Worm (Caenorhabditis elegans) whole organism, young adult: ENCODE results near the gene irk-3.

Experiments used
- B0019.2 ChIP-seq: fragments of 200-800 bp; sonication (Bioruptor generic); conservative IDR thresholded peaks from 2 replicates; pipeline ENCODE4 v1.3.6; 2022; ENCODE audit warnings: missing genetic modification reagents, missing genetic modification characterization, missing compliant biosample characterization
- B0035.1 ChIP-seq: sonication (generic microtip); optimal IDR thresholded peaks from 2 replicates; lab custom pipeline; 2016; ENCODE audit warnings: missing genetic modification characterization, mild to moderate bottlenecking, missing compliant biosample characterization, missing genotype, missing genetic modification reagents
- C06A6.2 ChIP-seq: fragments of 200-800 bp; sonication (Bioruptor generic); conservative IDR thresholded peaks from 2 replicates; pipeline ENCODE4 v1.3.6; 2022; ENCODE audit warnings: missing genetic modification characterization, missing compliant biosample characterization
- C17E4.6 ChIP-seq: fragments of 200-800 bp; sonication (Bioruptor generic); IDR thresholded peaks from 2 replicates; pipeline ENCODE4 v1.3.6; 2022; ENCODE audit warnings: missing genetic modification reagents, missing genetic modification characterization, missing compliant biosample characterization
- F23B12.7 ChIP-seq: sonication (generic microtip); optimal IDR thresholded peaks from 2 replicates; lab custom pipeline; 2017; ENCODE audit warnings: missing genetic modification characterization, mild to moderate bottlenecking, missing compliant biosample characterization, antibody characterized with exemption, moderate library complexity; ENCODE audit not compliant: insufficient read depth
- F55B11.4 ChIP-seq: sonication (generic microtip); optimal IDR thresholded peaks from 2 replicates; lab custom pipeline; 2016; ENCODE audit warnings: missing compliant biosample characterization, missing genetic modification characterization, borderline replicate concordance; ENCODE audit not compliant: insufficient read depth
- T07F8.4 ChIP-seq: sonication (generic microtip); optimal IDR thresholded peaks from 2 replicates; lab custom pipeline; 2016; ENCODE audit warnings: mild to moderate bottlenecking, missing genetic modification characterization, moderate library complexity, missing compliant biosample characterization
- Y56A3A.18 ChIP-seq: fragments of 200-800 bp; sonication (Bioruptor generic); IDR thresholded peaks from 2 replicates; pipeline ENCODE4 v1.3.6; 2022; ENCODE audit warnings: missing genetic modification reagents, missing genetic modification characterization, missing compliant biosample characterization
- aptf-2 ChIP-seq: fragments of 200-800 bp; sonication (Bioruptor generic); conservative IDR thresholded peaks from 2 replicates; pipeline ENCODE4 v1.3.6; 2022; ENCODE audit warnings: missing genetic modification reagents, missing genetic modification characterization, missing compliant biosample characterization
- attf-6 ChIP-seq: fragments of 200-800 bp; sonication (Bioruptor generic); IDR thresholded peaks from 2 replicates; pipeline ENCODE4 v1.3.6; 2022; ENCODE audit warnings: missing genetic modification reagents, missing genetic modification characterization, missing compliant biosample characterization
- ccch-3 ChIP-seq: fragments of 200-800 bp; sonication (Bioruptor generic); optimal IDR thresholded peaks from 2 replicates; lab custom pipeline; 2018; ENCODE audit warnings: mild to moderate bottlenecking, missing genetic modification characterization, missing compliant biosample characterization
- ceh-40 ChIP-seq: fragments of 200-800 bp; sonication (Bioruptor generic); IDR thresholded peaks from 2 replicates; pipeline ENCODE4 v1.3.6; 2022; ENCODE audit warnings: missing genetic modification characterization, missing compliant biosample characterization
- ceh-58 ChIP-seq: fragments of 200-800 bp; sonication (Bioruptor generic); IDR thresholded peaks from 2 replicates; pipeline ENCODE4 v1.3.6; 2022; ENCODE audit warnings: missing genetic modification characterization, missing compliant biosample characterization
- ceh-79 ChIP-seq: sonication (generic microtip); optimal IDR thresholded peaks from 2 replicates; lab custom pipeline; 2017; ENCODE audit warnings: mild to moderate bottlenecking, missing genetic modification characterization, missing compliant biosample characterization
- die-1 ChIP-seq: sonication (generic microtip); optimal IDR thresholded peaks from 2 replicates; lab custom pipeline; 2016; ENCODE audit warnings: missing genotype, mild to moderate bottlenecking, missing genetic modification characterization, missing compliant biosample characterization
- dox-1 ChIP-seq: fragments of 200-800 bp; sonication (Bioruptor generic); IDR thresholded peaks from 2 replicates; pipeline ENCODE4 v1.3.6; 2022; ENCODE audit warnings: missing genetic modification reagents, missing genetic modification characterization, missing compliant biosample characterization
- egrh-3 ChIP-seq: fragments of 200-800 bp; sonication (Bioruptor generic); IDR thresholded peaks from 2 replicates; pipeline ENCODE4 v1.3.6; 2022; ENCODE audit warnings: missing genetic modification reagents, missing genetic modification characterization, missing compliant biosample characterization
- gei-17 ChIP-seq: fragments of 200-800 bp; sonication (Bioruptor generic); optimal IDR thresholded peaks from 2 replicates; lab custom pipeline; 2018; ENCODE audit warnings: mild to moderate bottlenecking, missing genetic modification characterization, missing compliant biosample characterization
- hlh-26 ChIP-seq: fragments of 200-800 bp; sonication (Bioruptor generic); conservative IDR thresholded peaks from 2 replicates; pipeline ENCODE4 v1.3.6; 2022; ENCODE audit warnings: missing genetic modification reagents, missing genetic modification characterization, missing compliant biosample characterization
- hrde-1 ChIP-seq: sonication (generic microtip); optimal IDR thresholded peaks from 2 replicates; lab custom pipeline; 2016; ENCODE audit warnings: missing genetic modification characterization, mild to moderate bottlenecking, missing compliant biosample characterization, moderate library complexity, missing genotype, missing genetic modification reagents, borderline replicate concordance
- lag-1 ChIP-seq: fragments of 200-800 bp; sonication (Bioruptor generic); IDR thresholded peaks from 2 replicates; pipeline ENCODE4 v1.3.6; 2022; ENCODE audit warnings: missing genetic modification reagents, missing genetic modification characterization, missing compliant biosample characterization
- lin-35 ChIP-seq, 3 experiments: fragments of 150-350 bp in 2 of 3; sonication (generic microtip) in 1 of 3; optimal IDR thresholded peaks; 2 replicates each; lab custom pipeline; 2014 to 2018; ENCODE audit warnings: missing biosample characterization in 3 of 3, missing genetic modification characterization in 3 of 3, missing genetic modification reagents in 3 of 3
- madf-3 ChIP-seq: fragments of 200-800 bp; sonication (Bioruptor generic); IDR thresholded peaks from 2 replicates; pipeline ENCODE4 v1.3.6; 2022; ENCODE audit warnings: missing genetic modification reagents, missing genetic modification characterization, missing compliant biosample characterization
- madf-6 ChIP-seq: fragments of 200-800 bp; sonication (Bioruptor generic); IDR thresholded peaks from 2 replicates; pipeline ENCODE4 v1.3.6; 2022; ENCODE audit warnings: missing genetic modification reagents, missing genetic modification characterization, missing compliant biosample characterization
- madf-8 ChIP-seq: fragments of 200-800 bp; sonication (Bioruptor generic); conservative IDR thresholded peaks from 2 replicates; pipeline ENCODE4 v1.3.6; 2022; ENCODE audit warnings: missing genetic modification reagents, missing genetic modification characterization, missing compliant biosample characterization
- nhr-27 ChIP-seq: fragments of 200-800 bp; sonication (Bioruptor generic); optimal IDR thresholded peaks from 2 replicates; lab custom pipeline; 2018; ENCODE audit warnings: mild to moderate bottlenecking, missing genetic modification characterization, moderate library complexity, missing compliant biosample characterization
- pha-4 ChIP-seq: fragments of 150-350 bp; sonication (generic microtip); optimal IDR thresholded peaks from 2 replicates; lab custom pipeline; 2014; ENCODE audit warnings: missing biosample characterization, missing genetic modification reagents, missing genetic modification characterization
- repo-1 ChIP-seq: sonication (generic microtip); optimal IDR thresholded peaks from 2 replicates; lab custom pipeline; 2017; ENCODE audit warnings: mild to moderate bottlenecking, missing genetic modification characterization, missing compliant biosample characterization
- snpc-1.1 ChIP-seq: sonication (generic microtip); optimal IDR thresholded peaks from 2 replicates; lab custom pipeline; 2017; ENCODE audit warnings: missing genetic modification characterization, mild to moderate bottlenecking, missing compliant biosample characterization, antibody characterized with exemption, moderate library complexity, missing genotype, missing genetic modification reagents; ENCODE audit not compliant: insufficient read depth
- snpc-1.3 ChIP-seq: sonication (generic microtip); optimal IDR thresholded peaks from 2 replicates; lab custom pipeline; 2017; ENCODE audit warnings: missing genetic modification characterization, mild to moderate bottlenecking, missing compliant biosample characterization, antibody characterized with exemption, moderate library complexity, missing genotype, missing genetic modification reagents; ENCODE audit not compliant: insufficient read depth
- snpc-3.4 ChIP-seq: sonication (generic microtip); optimal IDR thresholded peaks from 2 replicates; lab custom pipeline; 2017; ENCODE audit warnings: missing genetic modification characterization, mild to moderate bottlenecking, missing compliant biosample characterization, antibody characterized with exemption, moderate library complexity, missing genotype, missing genetic modification reagents
- somi-1 ChIP-seq: fragments of 200-800 bp; sonication (Bioruptor generic); optimal IDR thresholded peaks from 2 replicates; lab custom pipeline; 2018; ENCODE audit warnings: mild to moderate bottlenecking, missing genetic modification characterization, missing compliant biosample characterization
- tbp1 ChIP-seq: fragments of 200-800 bp; sonication (Bioruptor generic); optimal IDR thresholded peaks from 2 replicates; lab custom pipeline; 2018; ENCODE audit warnings: mild to moderate bottlenecking, missing genetic modification characterization, missing compliant biosample characterization
- unc-62 ChIP-seq: fragments of 150-350 bp; optimal IDR thresholded peaks from 2 replicates; lab custom pipeline; 2014; ENCODE audit warnings: missing biosample characterization, missing genetic modification reagents, missing genetic modification characterization
- ztf-18 ChIP-seq: sonication (generic microtip); optimal IDR thresholded peaks from 2 replicates; lab custom pipeline; 2016; ENCODE audit warnings: missing genotype, mild to moderate bottlenecking, missing genetic modification characterization, missing compliant biosample characterization
- ztf-22 ChIP-seq: fragments of 200-800 bp; sonication (Bioruptor generic); optimal IDR thresholded peaks from 2 replicates; lab custom pipeline; 2018; ENCODE audit warnings: mild to moderate bottlenecking, missing genetic modification characterization, moderate library complexity, missing compliant biosample characterization
- ztf-25 ChIP-seq: fragments of 200-800 bp; sonication (Bioruptor generic); IDR thresholded peaks from 2 replicates; pipeline ENCODE4 v1.3.6; 2022; ENCODE audit warnings: missing genetic modification reagents, missing genetic modification characterization, missing compliant biosample characterization

The irk-3 gene

ce11 chrX:14370314-14370713 is at the start of gene irk-3:
Gene irk-3, minus strand, starts transcription at chrX:14370414.
- no peak for TF ChIP-seq C17E4.6 (GFP tag; lab: Robert Waterston, UW)
- no peak for TF ChIP-seq egrh-3
- no peak for TF ChIP-seq tbp1 (GFP tag; lab: Kevin White, UChicago)
- TF ChIP-seq ztf-18 (tag; lab: Kevin White, UChicago), result no peak
- TF ChIP-seq ceh-58 (GFP tag; lab: Robert Waterston, UW), result no peak
- no peak for TF ChIP-seq snpc-1.3
- no peak for TF ChIP-seq lag-1 (GFP tag; lab: Robert Waterston, UW)
- no peak for TF ChIP-seq ceh-40
- TF ChIP-seq F23B12.7 (tag; lab: Kevin White, UChicago), result no peak

- no peak for TF ChIP-seq aptf-2
- no peak for TF ChIP-seq B0019.2 (GFP tag; lab: Robert Waterston, UW)
- no peak for TF ChIP-seq attf-6 (GFP tag; lab: Robert Waterston, UW)
- TF ChIP-seq madf-8 (GFP tag; lab: Robert Waterston, UW), result no peak
- no peak for TF ChIP-seq die-1
- no peak for TF ChIP-seq madf-6 (GFP tag; lab: Robert Waterston, UW)
- TF ChIP-seq snpc-1.1 (tag; lab: Kevin White, UChicago), result no peak
- TF ChIP-seq ccch-3 (GFP tag; lab: Kevin White, UChicago), result no peak
- no peak for TF ChIP-seq dox-1
- TF ChIP-seq C17E4.6 (GFP tag; lab: Robert Waterston, UW), result no peak
- no peak for TF ChIP-seq F55B11.4 (tag; lab: Kevin White, UChicago)
- TF ChIP-seq hrde-1, result no peak
- TF ChIP-seq madf-3 (GFP tag; lab: Robert Waterston, UW), result no peak
- TF ChIP-seq somi-1 (GFP tag; lab: Kevin White, UChicago), result no peak
- TF ChIP-seq Y56A3A.18, result no peak
- no peak for TF ChIP-seq ceh-79 (tag; lab: Kevin White, UChicago)
- no peak for TF ChIP-seq repo-1
- TF ChIP-seq pha-4 (tag; lab: Kevin White, UChicago), result no peak
- no peak for TF ChIP-seq T07F8.4 (tag; lab: Kevin White, UChicago)
- no peak for TF ChIP-seq ztf-22 (GFP tag; lab: Kevin White, UChicago)
Measured at ce11 chrX:14415641-14416040, 45.4 kb upstream of the irk-3 start, which contains the start of gene F23D12.10. Gene F23D12.10, minus strand, starts transcription at chrX:14415741.

ce11 chrX:14412774-14413173 is 42.6 kb upstream of the irk-3 start, which contains the start of gene fbxa-179:
Gene fbxa-179, minus strand, starts transcription at chrX:14412874.
- TF ChIP-seq lin-35 (GFP tag; optimal IDR thresholded peaks at IDR 0.05; lab: Kevin White, UChicago) (no peak), gei-17 (GFP tag; lab: Kevin White, UChicago) (no peak), unc-62 (no peak), nhr-27 (no peak), C06A6.2 (GFP tag; lab: Robert Waterston, UW) (no peak)
- TF ChIP-seq, all 124 proteins: peak for 0

ce11 chrX:14405817-14406216 is 35.6 kb upstream of the irk-3 start, which contains the start of gene frpr-17:
Gene frpr-17, plus strand, starts transcription at chrX:14406117.
- TF ChIP-seq hrde-1, result no peak
- no peak for TF ChIP-seq hlh-26 (GFP tag; lab: Robert Waterston, UW)
- TF ChIP-seq B0035.1 (tag; lab: Kevin White, UChicago), result no peak
- TF ChIP-seq snpc-3.4 (tag; lab: Kevin White, UChicago), result no peak
- no peak for TF ChIP-seq ztf-25 (GFP tag; lab: Robert Waterston, UW)
